Worm (Caenorhabditis elegans) whole organism, L1 larva: Measurements from ENCODE around the gene D1046.18.

Source experiments
- C16A3.4 ChIP-seq: fragments of 150-350 bp; optimal IDR thresholded peaks from 2 replicates; lab custom pipeline; 2014; ENCODE audit warnings: missing biosample characterization, missing genetic modification characterization
- aha-1 ChIP-seq: fragments of 150-350 bp; optimal IDR thresholded peaks from 2 replicates; lab custom pipeline; 2014; ENCODE audit warnings: missing biosample characterization, missing genetic modification characterization
- alr-1 ChIP-seq: fragments of 200-800 bp; sonication (Bioruptor generic); optimal IDR thresholded peaks from 2 replicates; lab custom pipeline; 2018; ENCODE audit warnings: borderline replicate concordance, mild to moderate bottlenecking, missing genetic modification characterization, missing compliant biosample characterization
- ama-1 ChIP-seq: fragments of 150-350 bp; optimal IDR thresholded peaks from 2 replicates; lab custom pipeline; 2014
- blmp-1 ChIP-seq: fragments of 150-350 bp; optimal IDR thresholded peaks from 2 replicates; lab custom pipeline; 2014; ENCODE audit warnings: missing biosample characterization, missing genetic modification characterization
- ceh-82 ChIP-seq, 3 experiments: fragments of 150-350 bp in 1 of 3; sonication (generic microtip) in 2 of 3; optimal IDR thresholded peaks; 2 replicates each; lab custom pipeline; 2014 to 2017; ENCODE audit warnings: missing biosample characterization in 3 of 3, missing genetic modification characterization in 3 of 3
- elt-3 ChIP-seq, 6 experiments: fragments of 150-350 bp in 1 of 6; sonication (generic microtip); optimal IDR thresholded peaks; 2 replicates each; lab custom pipeline; 2017 to 2018; ENCODE audit warnings: missing biosample characterization in 6 of 6, missing genetic modification characterization in 6 of 6, inconsistent platforms in 1 of 6
- ets-5 ChIP-seq: fragments of 200-800 bp; sonication (Bioruptor generic); IDR thresholded peaks from 2 replicates; pipeline ENCODE4 v1.3.6; 2022; ENCODE audit warnings: missing genetic modification characterization, missing compliant biosample characterization
- hpl-2 ChIP-seq: fragments of 150-350 bp; optimal IDR thresholded peaks from 2 replicates; lab custom pipeline; 2014; ENCODE audit warnings: missing biosample characterization, missing genetic modification reagents, missing genetic modification characterization
- lin-39 ChIP-seq: fragments of 150-350 bp; optimal IDR thresholded peaks from 2 replicates; lab custom pipeline; 2014; ENCODE audit warnings: missing biosample characterization, missing genetic modification reagents, missing genetic modification characterization
- lsy-2 ChIP-seq, 2 experiments: fragments of 150-350 bp; optimal IDR thresholded peaks; 2 replicates each; lab custom pipeline; 2014; ENCODE audit warnings: missing biosample characterization in 2 of 2, missing genetic modification characterization in 2 of 2
- nhr-237 ChIP-seq: fragments of 150-350 bp; optimal IDR thresholded peaks from 2 replicates; lab custom pipeline; 2014; ENCODE audit warnings: missing biosample characterization, missing genetic modification characterization
- snpc-4 ChIP-seq: fragments of 150-350 bp; optimal IDR thresholded peaks from 2 replicates; lab custom pipeline; 2014; ENCODE audit warnings: missing biosample characterization, missing genetic modification characterization
- unc-86 ChIP-seq: sonication (generic microtip); optimal IDR thresholded peaks from 2 replicates; lab custom pipeline; 2016; ENCODE audit warnings: missing genetic modification characterization, missing compliant biosample characterization

DNA sequence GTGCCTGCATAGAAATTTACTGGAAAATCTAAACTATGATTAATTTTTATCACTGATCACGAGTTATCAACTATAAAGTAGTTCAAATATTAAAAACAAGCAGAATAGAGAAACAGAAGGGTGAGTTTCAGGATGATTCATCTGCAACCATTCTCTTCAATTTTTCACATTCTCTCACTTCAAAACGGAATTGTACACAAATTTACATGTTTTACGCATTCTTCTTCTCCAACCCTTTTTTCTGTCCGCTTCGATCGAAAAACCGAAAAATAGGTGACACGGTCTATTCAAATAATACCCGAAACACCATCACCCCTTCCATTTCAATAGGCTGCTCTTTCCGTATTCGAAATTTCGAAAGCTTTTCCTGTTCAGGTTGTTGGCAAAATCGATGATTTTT lies 3.5 kb downstream of the D1046.18 start, which contains the start of gene D1046.4:
- TF ChIP-seq lsy-2 (tag; optimal IDR thresholded peaks at IDR 0.05; lab: Kevin White, UChicago), result no peak
- TF ChIP-seq C16A3.4 (tag; lab: Kevin White, UChicago), result no peak
- TF ChIP-seq ceh-82 (tag; optimal IDR thresholded peaks at IDR 0.05; lab: Kevin White, UChicago), result no peak
- no peak for TF ChIP-seq snpc-4 (tag; lab: Kevin White, UChicago)
- TF ChIP-seq blmp-1, result no peak
- TF ChIP-seq aha-1, result no peak
- TF ChIP-seq ama-1, result no peak
- TF ChIP-seq elt-3 (tag; optimal IDR thresholded peaks at IDR 0.05; lab: Kevin White, UChicago), result no peak
- TF ChIP-seq nhr-237 (tag; lab: Kevin White, UChicago), result no peak
- no peak for TF ChIP-seq hpl-2
- no peak for TF ChIP-seq alr-1
- TF ChIP-seq ets-5 (GFP tag; lab: Robert Waterston, UW), result no peak
- TF ChIP-seq unc-86 (tag; lab: Kevin White, UChicago), result no peak
- no peak for TF ChIP-seq lin-39
